Fruit fly (Drosophila melanogaster): ENCODE data around the gene CG3823.

The CG3823 gene

DNA sequence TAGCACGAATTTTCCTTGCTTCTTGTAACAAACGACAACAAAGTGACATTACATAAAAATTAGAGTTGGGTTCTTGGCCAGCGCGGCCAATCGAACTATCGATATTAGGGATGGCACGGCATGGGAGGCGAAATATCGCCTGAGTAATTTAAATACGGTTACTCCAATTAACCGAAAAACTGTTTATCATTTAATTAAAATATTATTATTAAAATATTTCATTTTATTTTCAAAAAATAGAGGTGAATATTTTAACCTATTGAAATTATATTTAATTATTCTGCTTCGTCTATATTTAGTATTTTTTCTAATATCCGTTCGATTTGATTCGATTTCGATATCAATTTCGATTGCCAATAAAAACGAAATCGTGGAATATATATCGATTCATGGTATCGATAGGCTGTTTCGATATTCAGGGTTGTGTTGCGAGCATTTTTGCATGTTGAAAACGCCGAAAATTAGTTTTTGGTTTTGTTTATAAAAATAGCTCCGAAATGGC lies 48.3 kb upstream of the CG3823 start, which contains the start of the genes Rbcn-3A and Spx (continued):
- TF ChIP-seq CG18764 (GFP tag; optimal IDR thresholded peaks at IDR 0.05) (peak; percentile 0), CG3726 (GFP tag; IDR thresholded peaks at IDR 0.05) (no peak), Dek (tag; optimal IDR thresholded peaks at IDR 0.05) (peak; percentile 36), Lpt (GFP tag; optimal IDR thresholded peaks at IDR 0.05) (no peak), CG7372 (GFP tag; IDR thresholded peaks at IDR 0.05) (no peak), CG8281 (tag; optimal IDR thresholded peaks at IDR 0.05) (no peak), Doc2 (GFP tag; IDR thresholded peaks at IDR 0.05) (no peak), CG9609 (GFP tag; optimal IDR thresholded peaks at IDR 0.05) (no peak), Ada2b (GFP tag; IDR thresholded peaks at IDR 0.05) (no peak), CG2875 (GFP tag; optimal IDR thresholded peaks at IDR 0.05) (no peak), CG32772 (GFP tag; IDR thresholded peaks at IDR 0.05) (no peak), emc (GFP tag; optimal IDR thresholded peaks at IDR 0.05) (no peak), row (GFP tag; IDR thresholded peaks at IDR 0.05) (peak; percentile 81), CG11398 (GFP tag; optimal IDR thresholded peaks at IDR 0.05) (no peak), CG12155 (GFP tag; optimal IDR thresholded peaks at IDR 0.05) (no peak), NC2β (GFP tag; optimal IDR thresholded peaks at IDR 0.05) (no peak), Lhr (GFP tag; optimal IDR thresholded peaks at IDR 0.05) (peak; percentile 19), CG6791 (GFP tag; IDR thresholded peaks at IDR 0.05; ENCODE audit: partially characterized antibody) (peak; percentile 90), Atf3 (GFP tag; optimal IDR thresholded peaks at IDR 0.05) (no peak), jumu (GFP tag; optimal IDR thresholded peaks at IDR 0.05) (no peak), CG13894 (tag; optimal IDR thresholded peaks at IDR 0.05) (peak; percentile 8), Mes4 (GFP tag; optimal IDR thresholded peaks at IDR 0.05) (no peak), Lim3 (GFP tag; IDR thresholded peaks at IDR 0.05) (no peak), CG12391 (tag; optimal IDR thresholded peaks at IDR 0.05) (peak; percentile 68), CoRest (tag; optimal IDR thresholded peaks at IDR 0.05) (peak; percentile 69), pan (optimal IDR thresholded peaks at IDR 0.05) (no peak), pan (GFP tag; optimal IDR thresholded peaks at IDR 0.05 in 1 of 2, IDR thresholded peaks at IDR 0.05 in 1 of 2) (peak in 1 of 2 experiments; percentile 7), bsh (GFP tag; optimal IDR thresholded peaks at IDR 0.05) (no peak), salm (tag; optimal IDR thresholded peaks at IDR 0.05) (no peak), CG9932 (GFP tag; IDR thresholded peaks at IDR 0.05) (peak; percentile 63), ewg (GFP tag; optimal IDR thresholded peaks at IDR 0.05) (no peak), CG42726 (GFP tag; IDR thresholded peaks at IDR 0.05; ENCODE audit: partially characterized antibody) (peak; percentile 68; the same call in 1 of the 2 replicates), CG18619 (GFP tag; optimal IDR thresholded peaks at IDR 0.05) (peak; percentile 30), esg (GFP tag; conservative IDR thresholded peaks at IDR 0.05) (no peak), CG2120 (GFP tag; optimal IDR thresholded peaks at IDR 0.05) (peak; percentile 53), CG12744 (GFP tag; optimal IDR thresholded peaks at IDR 0.05) (no peak), stwl (tag; optimal IDR thresholded peaks at IDR 0.05) (peak; percentile 51), repo (GFP tag; optimal IDR thresholded peaks at IDR 0.05) (no peak), CG14710 (tag; optimal IDR thresholded peaks at IDR 0.05) (peak; percentile 65), ash1 (GFP tag; optimal IDR thresholded peaks at IDR 0.05) (no peak), fd64A (GFP tag; optimal IDR thresholded peaks at IDR 0.05) (no peak), her (GFP tag; optimal IDR thresholded peaks at IDR 0.05) (no peak), ci (GFP tag; IDR thresholded peaks at IDR 0.05) (no peak), sna (GFP tag; IDR thresholded peaks at IDR 0.05; ENCODE audit: partially characterized antibody) (peak; percentile 83), sr (GFP tag; IDR thresholded peaks at IDR 0.05) (no peak), aop (GFP tag; IDR thresholded peaks at IDR 0.05) (no peak), CG11723 (GFP tag; optimal IDR thresholded peaks at IDR 0.05) (no peak), crc (GFP tag; optimal IDR thresholded peaks at IDR 0.05) (no peak), chn (GFP tag; optimal IDR thresholded peaks at IDR 0.05) (no peak), vvl (GFP tag; IDR thresholded peaks at IDR 0.05) (no peak; the same call in 1 of the 2 replicates), Pdp1 (GFP tag; optimal IDR thresholded peaks at IDR 0.05) (peak in 1 of 2 experiments; percentile 90), sens-2 (GFP tag; IDR thresholded peaks at IDR 0.05) (no peak)

Measured in whole organism, embryonic.